Worm (Caenorhabditis elegans) whole organism, midembryonic: ENCODE results near the gene T01H10.11.
A peak's percentile ranks its signal among the peaks of the same experiment; 100 is the strongest.

Experiments
- T22C8.4 ChIP-seq: fragments of 200-800 bp; sonication (Bioruptor generic); IDR thresholded peaks from 2 replicates; pipeline ENCODE4 v1.3.6; 2022; ENCODE audit warnings: missing genetic modification characterization, missing compliant biosample characterization
- cog-1 ChIP-seq: sonication (generic microtip); optimal IDR thresholded peaks from 2 replicates; lab custom pipeline; 2016; ENCODE audit warnings: missing genetic modification characterization, missing compliant biosample characterization
- flt-1 ChIP-seq: fragments of 200-800 bp; sonication (Bioruptor generic); IDR thresholded peaks from 2 replicates; pipeline ENCODE4 v1.3.6; 2022; ENCODE audit warnings: missing genetic modification characterization, missing compliant biosample characterization
- klf-2 ChIP-seq: fragments of 200-800 bp; sonication (Bioruptor generic); conservative IDR thresholded peaks from 2 replicates; pipeline ENCODE4 v1.3.6; 2022; ENCODE audit warnings: missing genetic modification reagents, missing genetic modification characterization, missing compliant biosample characterization
- med-1 ChIP-seq: sonication (generic microtip); optimal IDR thresholded peaks from 2 replicates; lab custom pipeline; 2017; ENCODE audit warnings: missing genetic modification characterization, mild to moderate bottlenecking, missing compliant biosample characterization, antibody characterized with exemption, missing genetic modification reagents; ENCODE audit not compliant: insufficient read depth
- ref-1 ChIP-seq: fragments of 200-800 bp; sonication (Bioruptor generic); conservative IDR thresholded peaks from 2 replicates; pipeline ENCODE4 v1.3.6; 2022; ENCODE audit warnings: missing genetic modification reagents, missing genetic modification characterization, missing compliant biosample characterization
- tab-1 ChIP-seq: fragments of 200-800 bp; sonication (Bioruptor generic); IDR thresholded peaks from 2 replicates; pipeline ENCODE4 v1.3.6; 2022; ENCODE audit warnings: missing genetic modification characterization, missing compliant biosample characterization
- ztf-23 ChIP-seq: fragments of 200-800 bp; sonication (Bioruptor generic); IDR thresholded peaks from 2 replicates; pipeline ENCODE4 v1.3.6; 2022; ENCODE audit warnings: missing genetic modification reagents, missing genetic modification characterization, missing compliant biosample characterization
- ztf-29 ChIP-seq: fragments of 200-800 bp; sonication (Bioruptor generic); IDR thresholded peaks from 2 replicates; pipeline ENCODE4 v1.3.6; 2022; ENCODE audit warnings: missing genetic modification reagents, missing genetic modification characterization, missing compliant biosample characterization

T01H10.11 gene

DNA sequence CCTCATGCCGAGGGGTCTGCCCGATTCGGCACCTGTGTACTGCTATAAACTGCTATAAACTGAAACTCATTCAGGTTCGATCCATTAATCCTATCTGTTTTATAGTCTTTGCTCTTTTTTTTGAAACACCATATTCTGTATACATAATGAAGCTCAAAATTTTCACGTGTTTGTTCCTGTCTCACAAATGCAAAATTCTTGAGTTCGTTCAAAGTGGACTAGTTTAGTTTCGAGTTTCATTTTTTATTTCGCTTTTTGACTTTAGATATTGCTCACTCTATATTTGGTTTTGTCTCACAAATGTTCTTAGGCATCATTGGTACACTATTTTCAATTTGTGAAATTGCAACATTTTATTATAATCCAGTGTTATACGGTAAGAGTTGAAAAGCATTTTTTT, 2.0 kb upstream of the T01H10.11 start, which contains the start of gene lgc-17:
lgc-17 (plus strand) TSS at position 301 of the 400 bp plus-strand sequence.
- no peak for TF ChIP-seq flt-1

ce11 chrX:12125308-12125707, 2.1 kb downstream of the T01H10.11 start, which contains the start of gene lgc-18:
lgc-18 (plus strand) TSS chrX:12125608.
- TF ChIP-seq ztf-29 (GFP tag; lab: Robert Waterston, UW) (no peak), cog-1 (tag; lab: Kevin White, UChicago) (no peak), T22C8.4 (GFP tag; lab: Robert Waterston, UW) (no peak), flt-1 (no peak), tab-1 (GFP tag; lab: Robert Waterston, UW) (no peak), ztf-23 (no peak), ref-1 (GFP tag; lab: Robert Waterston, UW) (no peak), klf-2 (no peak), med-1 (no peak)

- TF ChIP-seq klf-2 (no peak), med-1 (no peak), ref-1 (GFP tag; lab: Robert Waterston, UW) (no peak), ztf-29 (GFP tag; lab: Robert Waterston, UW) (no peak), ztf-23 (no peak), T22C8.4 (GFP tag; lab: Robert Waterston, UW) (no peak), cog-1 (tag; lab: Kevin White, UChicago) (no peak), tab-1 (GFP tag; lab: Robert Waterston, UW) (no peak), flt-1 (no peak)
Measured at ce11 chrX:12141051-12141450, 17.8 kb downstream of the T01H10.11 start, which contains the start of gene lyst-1. lyst-1 (minus strand) TSS chrX:12141151.

ce11 chrX:12142569-12142968, 19.3 kb downstream of the T01H10.11 start, which contains the start of gene M153.3:
M153.3 (plus strand) TSS chrX:12142869.
- TF ChIP-seq flt-1: no peak
- 0 out of 2 replicates have a peak, but pooled peaks have one; percentile 26 for TF ChIP-seq ref-1 (GFP tag; lab: Robert Waterston, UW)

ce11 chrX:12143693-12144092, 20.4 kb downstream of the T01H10.11 start, which contains the start of gene M153.5:
M153.5 (plus strand) TSS chrX:12143993.
- no peak for TF ChIP-seq T22C8.4 (GFP tag; lab: Robert Waterston, UW)
- no peak for TF ChIP-seq cog-1 (tag; lab: Kevin White, UChicago)
- no peak for TF ChIP-seq flt-1

- TF ChIP-seq ref-1 (GFP tag; lab: Robert Waterston, UW) (no peak), med-1 (no peak), klf-2 (no peak), ztf-23 (no peak), T22C8.4 (GFP tag; lab: Robert Waterston, UW) (no peak), ztf-29 (GFP tag; lab: Robert Waterston, UW) (no peak), flt-1 (no peak), cog-1 (tag; lab: Kevin White, UChicago) (no peak), tab-1 (GFP tag; lab: Robert Waterston, UW) (no peak)
Measured at ce11 chrX:12145919-12146318, 22.7 kb downstream of the T01H10.11 start.

DNA sequence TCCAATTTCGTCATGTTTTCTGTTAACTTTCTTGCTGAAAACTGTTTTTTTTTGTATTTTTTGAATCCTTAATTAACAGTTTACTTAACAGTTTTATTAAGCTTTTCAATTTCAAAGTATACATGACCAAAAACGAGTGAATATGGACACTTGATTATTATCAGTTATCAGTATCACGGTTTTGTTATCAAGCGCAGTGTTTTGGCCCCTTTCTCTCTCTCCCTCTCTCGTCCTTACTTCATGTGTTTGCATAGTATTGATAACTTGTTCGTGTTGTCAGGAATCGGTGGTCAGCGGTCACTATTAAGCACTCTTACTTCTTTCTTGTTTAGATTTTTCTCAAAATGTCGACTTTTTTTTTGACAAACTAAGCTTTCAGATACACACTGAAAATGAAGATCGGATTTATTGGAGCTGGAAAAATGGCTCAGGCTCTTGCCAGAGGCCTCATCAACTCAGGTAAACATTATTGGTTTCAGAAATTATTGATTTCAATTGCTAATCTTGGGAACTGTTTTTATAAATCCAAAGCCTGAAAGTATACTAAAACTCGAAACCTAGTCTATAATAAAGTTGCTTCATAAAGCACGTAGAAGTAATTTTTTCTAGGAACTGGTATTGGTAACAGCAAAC, 23.3 kb downstream of the T01H10.11 start, which contains the start of gene pycr-1:
pycr-1 (plus strand) TSS at position 380 of the 633 bp plus-strand sequence.
- TF ChIP-seq ztf-23 (no peak), tab-1 (GFP tag; lab: Robert Waterston, UW) (no peak), ref-1 (GFP tag; lab: Robert Waterston, UW) (no peak), T22C8.4 (GFP tag; lab: Robert Waterston, UW) (no peak), flt-1 (no peak), ztf-29 (GFP tag; lab: Robert Waterston, UW) (no peak), klf-2 (no peak), med-1 (no peak), cog-1 (tag; lab: Kevin White, UChicago) (no peak)

- no peak for TF ChIP-seq tab-1 (GFP tag; lab: Robert Waterston, UW)
- no peak for TF ChIP-seq T22C8.4 (GFP tag; lab: Robert Waterston, UW)
- no peak for TF ChIP-seq flt-1
- no peak for TF ChIP-seq ref-1 (GFP tag; lab: Robert Waterston, UW)
- TF ChIP-seq ztf-23: no peak
- TF ChIP-seq klf-2: no peak
- TF ChIP-seq med-1: no peak
- TF ChIP-seq ztf-29 (GFP tag; lab: Robert Waterston, UW): no peak
- no peak for TF ChIP-seq cog-1 (tag; lab: Kevin White, UChicago)
Measured at ce11 chrX:12149638-12150137, 26.4 kb downstream of the T01H10.11 start, which contains the start of gene znf-474. znf-474 (plus strand) TSS chrX:12149924.

DNA sequence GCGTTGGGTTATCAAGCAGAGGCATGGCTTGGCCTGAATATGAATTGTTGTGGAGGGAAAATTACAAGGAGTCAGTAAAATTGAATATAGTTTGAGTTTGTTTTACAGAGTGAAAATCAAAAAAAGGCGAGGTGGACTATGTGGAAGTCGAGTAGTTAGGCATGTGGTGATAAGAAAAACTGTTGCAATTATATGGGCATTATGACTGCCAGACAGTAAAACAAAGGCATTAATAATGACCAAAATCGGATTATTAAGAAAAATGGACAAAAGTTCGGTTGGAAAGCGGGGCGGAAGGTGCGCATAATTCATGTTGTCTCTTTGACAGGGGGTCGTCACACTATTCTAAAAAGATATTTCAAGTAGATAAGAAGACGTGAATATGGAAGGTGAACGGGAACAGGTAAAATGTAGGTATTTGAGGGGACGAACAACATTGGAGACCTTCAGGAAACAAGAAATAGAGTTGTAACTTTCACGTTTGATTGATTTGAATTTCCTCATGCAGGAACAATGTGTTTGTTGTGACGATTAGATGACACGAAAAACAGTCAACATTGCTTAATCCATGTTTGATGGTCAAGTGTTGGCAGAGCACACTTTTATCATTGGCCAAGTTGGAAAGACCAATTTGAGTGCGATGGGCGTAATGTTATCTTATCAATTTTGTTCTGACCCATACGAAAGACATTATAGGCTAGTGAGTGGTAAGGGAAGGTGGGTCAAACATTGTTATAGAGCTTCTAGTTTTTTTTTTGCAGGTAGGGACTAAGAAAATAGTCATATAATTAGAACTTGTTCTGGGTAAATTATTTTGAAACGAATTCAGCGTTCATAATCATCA, 31.0 kb downstream of the T01H10.11 start, which contains the start of gene mfsd-11:
mfsd-11 (minus strand) TSS at position 51 of the 844 bp plus-strand sequence.
- no peak for TF ChIP-seq ztf-29 (GFP tag; lab: Robert Waterston, UW)
- TF ChIP-seq cog-1 (tag; lab: Kevin White, UChicago): no peak
- TF ChIP-seq T22C8.4 (GFP tag; lab: Robert Waterston, UW): no peak
- TF ChIP-seq klf-2: no peak
- TF ChIP-seq ztf-23: no peak
- no peak for TF ChIP-seq tab-1 (GFP tag; lab: Robert Waterston, UW)
- no peak for TF ChIP-seq flt-1
- TF ChIP-seq med-1: no peak
- TF ChIP-seq ref-1 (GFP tag; lab: Robert Waterston, UW): no peak

DNA sequence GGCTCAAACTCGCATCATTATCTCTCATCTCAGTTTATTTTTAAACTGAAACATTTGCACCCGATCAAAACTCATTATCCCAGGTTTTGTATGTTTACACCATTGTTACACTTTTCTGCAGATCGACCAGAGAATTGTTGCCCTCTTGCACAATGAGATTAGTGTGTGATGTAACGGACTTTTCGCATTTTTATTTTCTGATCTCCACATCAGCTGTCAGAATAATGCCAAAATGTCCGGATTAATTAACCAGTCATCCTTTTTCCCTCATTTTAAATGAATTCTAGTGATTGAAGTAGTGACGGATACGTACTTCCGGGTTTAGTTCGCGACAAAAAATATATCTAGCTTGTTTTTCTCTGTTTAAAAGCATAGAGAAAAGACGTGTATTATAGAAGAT, 35.4 kb downstream of the T01H10.11 start:
- peak; percentile 0 for TF ChIP-seq cog-1 (tag; lab: Kevin White, UChicago)
- no peak for TF ChIP-seq med-1
